Worm (Caenorhabditis elegans) whole organism, mixed stage, embryonic: ENCODE measurements around the gene F16B4.5.
A peak's percentile ranks its signal among the peaks of the same experiment; 100 is the strongest.

Source experiments
- bed-3 ChIP-seq: fragments of 200-800 bp; sonication (Bioruptor generic); optimal IDR thresholded peaks from 3 replicates; lab custom pipeline; 2018; ENCODE audit warnings: mild to moderate bottlenecking, missing genetic modification characterization, moderate library complexity, missing compliant biosample characterization
- ceh-39 ChIP-seq: fragments of 150-350 bp; optimal IDR thresholded peaks from 2 replicates; lab custom pipeline; 2014; ENCODE audit warnings: missing biosample characterization, missing genetic modification characterization
- ceh-83 ChIP-seq: fragments of 200-800 bp; sonication (Bioruptor generic); optimal IDR thresholded peaks from 2 replicates; lab custom pipeline; 2018; ENCODE audit warnings: mild to moderate bottlenecking, missing genetic modification characterization, missing compliant biosample characterization
- ces-1 ChIP-seq: fragments of 150-350 bp; optimal IDR thresholded peaks from 2 replicates; lab custom pipeline; 2014; ENCODE audit warnings: missing biosample characterization, missing genetic modification reagents, missing genetic modification characterization
- cnd-1 ChIP-seq: fragments of 200-800 bp; sonication (Bioruptor generic); optimal IDR thresholded peaks from 2 replicates; lab custom pipeline; 2018; ENCODE audit warnings: mild to moderate bottlenecking, missing genetic modification characterization, missing compliant biosample characterization
- elt-1 ChIP-seq: sonication (generic microtip); optimal IDR thresholded peaks from 2 replicates; lab custom pipeline; 2017; ENCODE audit warnings: missing genetic modification characterization, mild to moderate bottlenecking, missing compliant biosample characterization, antibody characterized with exemption, moderate library complexity, borderline replicate concordance; ENCODE audit not compliant: insufficient read depth
- elt-3 ChIP-seq: fragments of 150-350 bp; optimal IDR thresholded peaks from 2 replicates; lab custom pipeline; 2014; ENCODE audit warnings: missing biosample characterization, missing genetic modification characterization
- flh-1 ChIP-seq: fragments of 200-800 bp; sonication (Bioruptor generic); optimal IDR thresholded peaks from 2 replicates; lab custom pipeline; 2018; ENCODE audit warnings: mild to moderate bottlenecking, missing genetic modification characterization, moderate library complexity, missing compliant biosample characterization
- ham-2 ChIP-seq: fragments of 200-800 bp; sonication (Bioruptor generic); optimal IDR thresholded peaks from 2 replicates; lab custom pipeline; 2018; ENCODE audit warnings: mild to moderate bottlenecking, missing genetic modification characterization, missing compliant biosample characterization
- lin-13 ChIP-seq: fragments of 150-350 bp; optimal IDR thresholded peaks from 2 replicates; lab custom pipeline; 2014; ENCODE audit warnings: missing biosample characterization, missing genetic modification characterization
- lin-32 ChIP-seq: fragments of 200-800 bp; sonication (Bioruptor generic); optimal IDR thresholded peaks from 2 replicates; lab custom pipeline; 2018; ENCODE audit warnings: mild to moderate bottlenecking, missing genetic modification characterization, missing compliant biosample characterization
- lsy-2 ChIP-seq: fragments of 150-350 bp; optimal IDR thresholded peaks from 2 replicates; lab custom pipeline; 2014; ENCODE audit warnings: missing biosample characterization, missing genetic modification characterization
- mab-5 ChIP-seq: fragments of 150-350 bp; optimal IDR thresholded peaks from 2 replicates; lab custom pipeline; 2014; ENCODE audit warnings: missing biosample characterization, missing genetic modification characterization
- mep-1 ChIP-seq: fragments of 150-350 bp; optimal IDR thresholded peaks from 2 replicates; lab custom pipeline; 2017; ENCODE audit warnings: missing biosample characterization, missing genetic modification reagents, missing genetic modification characterization, inconsistent platforms
- nhr-12 ChIP-seq: fragments of 150-350 bp; optimal IDR thresholded peaks from 2 replicates; lab custom pipeline; 2014; ENCODE audit warnings: missing biosample characterization, missing genetic modification characterization
- nhr-2 ChIP-seq: fragments of 150-350 bp; optimal IDR thresholded peaks from 2 replicates; lab custom pipeline; 2014; ENCODE audit warnings: missing biosample characterization, missing genetic modification characterization
- nhr-237 ChIP-seq: fragments of 150-350 bp; optimal IDR thresholded peaks from 2 replicates; lab custom pipeline; 2014; ENCODE audit warnings: missing biosample characterization, missing genetic modification characterization
- nhr-28 ChIP-seq: fragments of 150-350 bp; optimal IDR thresholded peaks from 2 replicates; lab custom pipeline; 2014; ENCODE audit warnings: missing biosample characterization, missing genetic modification characterization
- nhr-76 ChIP-seq: sonication (generic microtip); optimal IDR thresholded peaks from 2 replicates; lab custom pipeline; 2017; ENCODE audit warnings: missing biosample characterization, missing genetic modification characterization
- pha-4 ChIP-seq: fragments of 150-350 bp; optimal IDR thresholded peaks from 2 replicates; lab custom pipeline; 2018; ENCODE audit warnings: missing biosample characterization, missing genetic modification reagents, missing genetic modification characterization
- snpc-4 ChIP-seq: fragments of 150-350 bp; optimal IDR thresholded peaks from 2 replicates; lab custom pipeline; 2014; ENCODE audit warnings: missing biosample characterization, missing genetic modification characterization
- tbx-8 ChIP-seq: fragments of 200-800 bp; sonication (Bioruptor generic); optimal IDR thresholded peaks from 2 replicates; lab custom pipeline; 2018; ENCODE audit warnings: mild to moderate bottlenecking, missing genetic modification characterization, moderate library complexity, missing compliant biosample characterization
- unc-120 ChIP-seq: sonication (generic microtip); optimal IDR thresholded peaks from 2 replicates; lab custom pipeline; 2017; ENCODE audit warnings: missing genetic modification characterization, missing compliant biosample characterization; ENCODE audit not compliant: poor library complexity, severe bottlenecking
- unc-39 ChIP-seq: fragments of 150-350 bp; optimal IDR thresholded peaks from 2 replicates; lab custom pipeline; 2014; ENCODE audit warnings: missing biosample characterization, missing genetic modification characterization
- unc-62 ChIP-seq: fragments of 150-350 bp; optimal IDR thresholded peaks from 2 replicates; lab custom pipeline; 2014; ENCODE audit warnings: missing biosample characterization, missing genetic modification reagents, missing genetic modification characterization
- zip-8 ChIP-seq: fragments of 150-350 bp; optimal IDR thresholded peaks from 2 replicates; lab custom pipeline; 2014; ENCODE audit warnings: missing biosample characterization, missing genetic modification characterization
- ztf-11 ChIP-seq: fragments of 150-350 bp; optimal IDR thresholded peaks from 2 replicates; lab custom pipeline; 2014; ENCODE audit warnings: missing biosample characterization, missing genetic modification characterization

Gene F16B4.5

ce11 chrV:1620537-1620936 is 32.3 kb downstream of the F16B4.5 start:
- TF ChIP-seq lin-13 (tag; lab: Kevin White, UChicago) (no peak), unc-120 (tag; lab: Kevin White, UChicago) (no peak), ceh-39 (tag; lab: Kevin White, UChicago) (no peak), lsy-2 (tag; lab: Kevin White, UChicago) (no peak), ztf-11 (no peak)

ce11 chrV:1621494-1621893 is 33.3 kb downstream of the F16B4.5 start, which contains the start of gene nhr-117:
Gene nhr-117 (minus strand): TSS chrV:1621520.
- no peak for TF ChIP-seq lin-32

- TF ChIP-seq cnd-1 (tag; lab: Kevin White, UChicago) (no peak), elt-1 (tag; lab: Kevin White, UChicago) (no peak), nhr-237 (tag; lab: Kevin White, UChicago) (no peak)
Observed at ce11 chrV:1623429-1623828, 35.2 kb downstream of the F16B4.5 start.

- TF ChIP-seq unc-62 (GFP tag; lab: Kevin White, UChicago) (no peak), nhr-12 (tag; lab: Kevin White, UChicago) (no peak), snpc-4 (tag; lab: Kevin White, UChicago) (no peak), ceh-39 (tag; lab: Kevin White, UChicago) (no peak), flh-1 (GFP tag; lab: Kevin White, UChicago) (no peak), ham-2 (GFP tag; lab: Kevin White, UChicago) (no peak), tbx-8 (GFP tag; lab: Kevin White, UChicago) (no peak), nhr-76 (no peak), unc-39 (tag; lab: Kevin White, UChicago) (no peak)
Observed at ce11 chrV:1624340-1624739, 36.1 kb downstream of the F16B4.5 start, which contains the start of gene nhr-110. Gene nhr-110 (minus strand): TSS chrV:1624440.

ce11 chrV:1626720-1627119 is 38.5 kb downstream of the F16B4.5 start, which contains the start of gene nhr-237:
Gene nhr-237 (minus strand): TSS chrV:1626820.
- TF ChIP-seq ceh-39 (tag; lab: Kevin White, UChicago) (no peak), nhr-28 (tag; lab: Kevin White, UChicago) (no peak), nhr-76 (no peak), ces-1 (GFP tag; lab: Kevin White, UChicago) (no peak), nhr-237 (tag; lab: Kevin White, UChicago) (no peak), cnd-1 (tag; lab: Kevin White, UChicago) (no peak), mep-1 (tag; lab: Kevin White, UChicago) (no peak), unc-62 (GFP tag; lab: Kevin White, UChicago) (no peak), ham-2 (GFP tag; lab: Kevin White, UChicago) (no peak), ztf-11 (no peak), tbx-8 (GFP tag; lab: Kevin White, UChicago) (no peak)

ce11 chrV:1627269-1627668 is 39.0 kb downstream of the F16B4.5 start:
- TF ChIP-seq pha-4 (tag; lab: Kevin White, UChicago) (peak; percentile 61), cnd-1 (tag; lab: Kevin White, UChicago) (no peak), snpc-4 (tag; lab: Kevin White, UChicago) (no peak), ham-2 (GFP tag; lab: Kevin White, UChicago) (peak; percentile 72), tbx-8 (GFP tag; lab: Kevin White, UChicago) (no peak), elt-1 (tag; lab: Kevin White, UChicago) (peak; percentile 15), unc-62 (GFP tag; lab: Kevin White, UChicago) (peak; percentile 12), elt-3 (tag; lab: Kevin White, UChicago) (no peak), ces-1 (GFP tag; lab: Kevin White, UChicago) (no peak), bed-3 (GFP tag; lab: Kevin White, UChicago) (no peak), zip-8 (no peak), mep-1 (tag; lab: Kevin White, UChicago) (peak; percentile 69), mab-5 (no peak), ceh-83 (GFP tag; lab: Kevin White, UChicago) (no peak), nhr-28 (tag; lab: Kevin White, UChicago) (peak; percentile 94)

ce11 chrV:1629329-1629728 is 41.1 kb downstream of the F16B4.5 start, which contains the start of gene nhr-238:
Gene nhr-238 (minus strand): TSS chrV:1629432.
- TF ChIP-seq nhr-2 (tag; lab: Kevin White, UChicago) (no peak), nhr-28 (tag; lab: Kevin White, UChicago) (peak; percentile 52)
